Fruit fly (Drosophila melanogaster) whole organism, embryonic: ENCODE results near the gene Ilk.

Experiments used
- Adf1 ChIP-seq: fragments of 200-800 bp; sonication (Bioruptor generic); IDR thresholded peaks from 2 replicates; pipeline ENCODE4 v1.3.6; 2022; ENCODE audit warnings: missing biosample characterization, missing genetic modification characterization
- Atf3 ChIP-seq: fragments of 200-800 bp; sonication (Bioruptor generic); optimal IDR thresholded peaks from 3 replicates; lab custom pipeline; 2016; ENCODE audit warnings: missing biosample characterization, missing genetic modification characterization
- Atf6 ChIP-seq: fragments of 200-800 bp; sonication (Bioruptor generic); IDR thresholded peaks from 2 replicates; pipeline ENCODE4 v1.3.6; 2022; ENCODE audit warnings: missing biosample characterization, missing genetic modification characterization
- Awh ChIP-seq: fragments of 200-800 bp; sonication (Bioruptor generic); IDR thresholded peaks from 2 replicates; pipeline ENCODE4, ENCODE4 v1.3.6; 2022; ENCODE audit warnings: missing biosample characterization, missing genetic modification characterization
- Bgb ChIP-seq: fragments of 200-800 bp; sonication (Bioruptor generic); IDR thresholded peaks from 2 replicates; pipeline ENCODE4 v1.3.6; 2022; ENCODE audit warnings: missing biosample characterization, missing genetic modification characterization; ENCODE audit not compliant: partially characterized antibody
- CG10209 ChIP-seq: fragments of 200-800 bp; sonication (Bioruptor generic); optimal IDR thresholded peaks from 3 replicates; lab custom pipeline; 2017; ENCODE audit warnings: missing biosample characterization, mild to moderate bottlenecking, missing genetic modification characterization, missing genetic modification reagents
- CG1233 ChIP-seq: fragments of 200-800 bp; sonication (Bioruptor generic); optimal IDR thresholded peaks from 4 replicates; lab custom pipeline; 2018; ENCODE audit warnings: missing biosample characterization, mild to moderate bottlenecking, missing genetic modification characterization
- CG12769 ChIP-seq: fragments of 200-800 bp; sonication (Bioruptor generic); optimal IDR thresholded peaks from 2 replicates; lab custom pipeline; 2019; ENCODE audit warnings: missing biosample characterization, mild to moderate bottlenecking, missing genetic modification characterization, moderate library complexity
- CG13894 ChIP-seq: fragments of 200-800 bp; sonication (Bioruptor generic); optimal IDR thresholded peaks from 3 replicates; lab custom pipeline; 2018; ENCODE audit warnings: missing biosample characterization, mild to moderate bottlenecking, missing genetic modification characterization, moderate library complexity
- CG14014 ChIP-seq: fragments of 200-800 bp; sonication (Bioruptor generic); IDR thresholded peaks from 2 replicates; pipeline ENCODE4 v1.3.6; 2022; ENCODE audit warnings: missing biosample characterization, missing genetic modification characterization
- CG14667 ChIP-seq: fragments of 200-800 bp; sonication (Bioruptor generic); IDR thresholded peaks from 2 replicates; pipeline ENCODE4 v1.3.6; 2022; ENCODE audit warnings: missing biosample characterization, missing genetic modification characterization
- CG17568 ChIP-seq: fragments of 200-800 bp; sonication (Bioruptor generic); optimal IDR thresholded peaks from 2 replicates; lab custom pipeline; 2018; ENCODE audit warnings: missing biosample characterization, mild to moderate bottlenecking, missing genetic modification characterization, moderate library complexity
- CG18476 ChIP-seq: fragments of 200-800 bp; sonication (Bioruptor generic); optimal IDR thresholded peaks from 2 replicates; lab custom pipeline; 2016; ENCODE audit warnings: missing biosample characterization, mild to moderate bottlenecking, missing genetic modification characterization
- CG3838 ChIP-seq: fragments of 200-800 bp; sonication (Bioruptor generic); optimal IDR thresholded peaks from 3 replicates; lab custom pipeline; 2016; ENCODE audit warnings: missing biosample characterization, missing genetic modification characterization
- CG4404 ChIP-seq: fragments of 200-800 bp; sonication (Bioruptor generic); IDR thresholded peaks from 2 replicates; pipeline ENCODE4 v1.3.6; 2022; ENCODE audit warnings: missing biosample characterization, missing genetic modification characterization
- CG4854 ChIP-seq: fragments of 200-800 bp; sonication (Bioruptor generic); optimal IDR thresholded peaks from 2 replicates; lab custom pipeline; 2016; ENCODE audit warnings: missing biosample characterization, missing genetic modification characterization, inconsistent platforms
- CG7963 ChIP-seq: fragments of 200-800 bp; sonication (Bioruptor generic); IDR thresholded peaks from 3 replicates; pipeline ENCODE4 v1.3.6; 2022; ENCODE audit warnings: missing biosample characterization, missing genetic modification characterization; ENCODE audit not compliant: partially characterized antibody
- CG8290 ChIP-seq, 3 experiments: fragments of 200-800 bp; sonication (Bioruptor generic); optimal IDR thresholded peaks; 2 replicates each; lab custom pipeline; 2016 to 2019; ENCODE audit warnings: missing biosample characterization in 3 of 3, missing genetic modification characterization in 3 of 3, mild to moderate bottlenecking in 2 of 3, moderate library complexity in 1 of 3
- D ChIP-seq, 2 experiments: fragments of 200-800 bp in 1 of 2; fragments of >200 bp in 1 of 2; sonication (Bioruptor generic) in 1 of 2; optimal IDR thresholded peaks; 2 replicates in 1 of 2; 3 replicates in 1 of 2; lab custom pipeline; 2017; ENCODE audit warnings: mild to moderate bottlenecking in 1 of 2, missing biosample characterization in 1 of 2, missing genetic modification characterization in 1 of 2, missing genetic modification reagents in 1 of 2
- Dbx ChIP-seq: fragments of 200-800 bp; sonication (Bioruptor generic); IDR thresholded peaks from 3 replicates; pipeline ENCODE4 v1.3.6; 2022; ENCODE audit warnings: missing biosample characterization, missing genetic modification characterization
- Drgx ChIP-seq: fragments of 200-800 bp; sonication (Bioruptor generic); IDR thresholded peaks from 2 replicates; pipeline ENCODE4 v1.3.6; 2022; ENCODE audit warnings: missing biosample characterization, missing genetic modification characterization
- Eip74EF ChIP-seq, 2 experiments: fragments of 200-800 bp in 1 of 2; fragments of >200 bp in 1 of 2; sonication (Bioruptor generic) in 1 of 2; optimal IDR thresholded peaks; 2 replicates each; lab custom pipeline; 2017 to 2019; ENCODE audit warnings: missing biosample characterization in 2 of 2, missing genetic modification characterization in 2 of 2, mild to moderate bottlenecking in 1 of 2, moderate library complexity in 1 of 2
- Elba2 ChIP-seq: fragments of 200-800 bp; sonication (Bioruptor generic); optimal IDR thresholded peaks from 3 replicates; lab custom pipeline; 2016; ENCODE audit warnings: missing biosample characterization, missing genetic modification characterization
- Hr78 ChIP-seq, 2 experiments: fragments of 200-800 bp in 1 of 2; fragments of >200 bp in 1 of 2; sonication (Bioruptor generic) in 1 of 2; optimal IDR thresholded peaks; 2 replicates each; lab custom pipeline; 2017 to 2019; ENCODE audit warnings: missing biosample characterization in 2 of 2, missing genetic modification characterization in 2 of 2, mild to moderate bottlenecking in 1 of 2, moderate library complexity in 1 of 2
- Pdp1 ChIP-seq, 2 experiments: fragments of 200-800 bp; sonication (Bioruptor generic); optimal IDR thresholded peaks; 3 replicates each; lab custom pipeline; 2016; ENCODE audit warnings: missing biosample characterization in 2 of 2, missing genetic modification characterization in 2 of 2, mild to moderate bottlenecking in 1 of 2, moderate library complexity in 1 of 2
- amos ChIP-seq: fragments of 200-800 bp; sonication (Bioruptor generic); IDR thresholded peaks from 2 replicates; pipeline ENCODE4 v1.3.6; 2022; ENCODE audit warnings: missing biosample characterization, missing genetic modification characterization; ENCODE audit not compliant: partially characterized antibody
- chn ChIP-seq: fragments of 200-800 bp; sonication (Bioruptor generic); optimal IDR thresholded peaks from 2 replicates; lab custom pipeline; 2016; ENCODE audit warnings: missing biosample characterization, missing genetic modification characterization
- corto ChIP-seq: fragments of 200-800 bp; sonication (Bioruptor generic); optimal IDR thresholded peaks from 2 replicates; lab custom pipeline; 2016; ENCODE audit warnings: missing biosample characterization, mild to moderate bottlenecking, missing genetic modification characterization, moderate library complexity
- dimm ChIP-seq: fragments of 200-800 bp; sonication (Bioruptor generic); IDR thresholded peaks from 2 replicates; pipeline ENCODE4 v1.3.6; 2022; ENCODE audit warnings: missing biosample characterization, missing genetic modification characterization
- fd3F ChIP-seq: fragments of 200-800 bp; sonication (Bioruptor generic); optimal IDR thresholded peaks from 2 replicates; lab custom pipeline; 2018; ENCODE audit warnings: missing biosample characterization, mild to moderate bottlenecking, missing genetic modification characterization, moderate library complexity
- fd64A ChIP-seq: fragments of 200-800 bp; sonication (Bioruptor generic); optimal IDR thresholded peaks from 3 replicates; lab custom pipeline; 2018; ENCODE audit warnings: missing biosample characterization, mild to moderate bottlenecking, missing genetic modification characterization
- grn ChIP-seq: fragments of 200-800 bp; sonication (Bioruptor generic); optimal IDR thresholded peaks from 3 replicates; lab custom pipeline; 2017; ENCODE audit warnings: missing biosample characterization, missing genetic modification characterization
- knrl ChIP-seq: fragments of 200-800 bp; sonication (Bioruptor generic); IDR thresholded peaks from 3 replicates; pipeline ENCODE4 v1.3.6; 2022; ENCODE audit warnings: missing biosample characterization, missing genetic modification characterization; ENCODE audit not compliant: partially characterized antibody
- luna ChIP-seq: fragments of 200-800 bp; sonication (Bioruptor generic); optimal IDR thresholded peaks from 2 replicates; lab custom pipeline; 2016; ENCODE audit warnings: missing biosample characterization, missing genetic modification characterization
- otp ChIP-seq: fragments of 200-800 bp; sonication (Bioruptor generic); IDR thresholded peaks from 3 replicates; pipeline ENCODE4, ENCODE4 v1.3.6; 2022; ENCODE audit warnings: missing biosample characterization, missing genetic modification characterization
- p53 ChIP-seq: fragments of 200-800 bp; sonication (Bioruptor generic); optimal IDR thresholded peaks from 2 replicates; lab custom pipeline; 2016; ENCODE audit warnings: missing biosample characterization, missing genetic modification characterization
- pan ChIP-seq, 4 experiments: fragments of >200 bp in 3 of 4; fragments of 200-800 bp in 1 of 4; sonication (Bioruptor generic) in 1 of 4; optimal IDR thresholded peaks in 3 of 4; IDR thresholded peaks in 1 of 4; 2 replicates each; pipeline versions ENCODE4 v1.3.6 to Lab custom; 2017 to 2022; ENCODE audit warnings: missing biosample characterization in 2 of 4, missing genetic modification characterization in 2 of 4, mixed read lengths in 1 of 4
- ranshi ChIP-seq: fragments of 200-800 bp; sonication (Bioruptor generic); IDR thresholded peaks from 2 replicates; pipeline ENCODE4 v1.3.6; 2022; ENCODE audit warnings: missing biosample characterization, missing genetic modification characterization
- run ChIP-seq: fragments of 200-800 bp; sonication (Bioruptor generic); optimal IDR thresholded peaks from 3 replicates; lab custom pipeline; 2018; ENCODE audit warnings: missing biosample characterization, mild to moderate bottlenecking, missing genetic modification characterization
- sens-2 ChIP-seq: fragments of 200-800 bp; sonication (Bioruptor generic); IDR thresholded peaks from 2 replicates; pipeline ENCODE4 v1.3.6; 2022; ENCODE audit warnings: missing biosample characterization, missing genetic modification characterization
- seq ChIP-seq: fragments of 200-800 bp; sonication (Bioruptor generic); IDR thresholded peaks from 2 replicates; pipeline ENCODE4 v1.3.6; 2022; ENCODE audit warnings: missing biosample characterization, missing genetic modification characterization
- so ChIP-seq: fragments of 200-800 bp; sonication (Bioruptor generic); IDR thresholded peaks from 3 replicates; pipeline ENCODE4 v1.3.6; 2022; ENCODE audit warnings: missing biosample characterization, missing genetic modification characterization
- ssp ChIP-seq: fragments of 200-800 bp; sonication (Bioruptor generic); IDR thresholded peaks from 2 replicates; pipeline ENCODE4 v1.3.6; 2022; ENCODE audit warnings: missing biosample characterization, missing genetic modification characterization
- stwl ChIP-seq: fragments of 200-800 bp; sonication (Bioruptor generic); optimal IDR thresholded peaks from 3 replicates; lab custom pipeline; 2018; ENCODE audit warnings: missing biosample characterization, mild to moderate bottlenecking, missing genetic modification characterization, moderate library complexity
- sug ChIP-seq: fragments of 200-800 bp; optimal IDR thresholded peaks from 2 replicates; lab custom pipeline; 2019; ENCODE audit warnings: missing biosample characterization, mild to moderate bottlenecking, missing genetic modification characterization, moderate library complexity
- vnd ChIP-seq: fragments of 200-800 bp; sonication (Bioruptor generic); IDR thresholded peaks from 3 replicates; pipeline ENCODE4 v1.3.6; 2022; ENCODE audit warnings: missing biosample characterization, missing genetic modification characterization; ENCODE audit not compliant: partially characterized antibody
- z ChIP-seq: fragments of 200-800 bp; sonication (Bioruptor generic); IDR thresholded peaks from 3 replicates; pipeline ENCODE4 v1.3.6; 2022; ENCODE audit warnings: missing biosample characterization, missing genetic modification characterization

Ilk gene

DNA sequence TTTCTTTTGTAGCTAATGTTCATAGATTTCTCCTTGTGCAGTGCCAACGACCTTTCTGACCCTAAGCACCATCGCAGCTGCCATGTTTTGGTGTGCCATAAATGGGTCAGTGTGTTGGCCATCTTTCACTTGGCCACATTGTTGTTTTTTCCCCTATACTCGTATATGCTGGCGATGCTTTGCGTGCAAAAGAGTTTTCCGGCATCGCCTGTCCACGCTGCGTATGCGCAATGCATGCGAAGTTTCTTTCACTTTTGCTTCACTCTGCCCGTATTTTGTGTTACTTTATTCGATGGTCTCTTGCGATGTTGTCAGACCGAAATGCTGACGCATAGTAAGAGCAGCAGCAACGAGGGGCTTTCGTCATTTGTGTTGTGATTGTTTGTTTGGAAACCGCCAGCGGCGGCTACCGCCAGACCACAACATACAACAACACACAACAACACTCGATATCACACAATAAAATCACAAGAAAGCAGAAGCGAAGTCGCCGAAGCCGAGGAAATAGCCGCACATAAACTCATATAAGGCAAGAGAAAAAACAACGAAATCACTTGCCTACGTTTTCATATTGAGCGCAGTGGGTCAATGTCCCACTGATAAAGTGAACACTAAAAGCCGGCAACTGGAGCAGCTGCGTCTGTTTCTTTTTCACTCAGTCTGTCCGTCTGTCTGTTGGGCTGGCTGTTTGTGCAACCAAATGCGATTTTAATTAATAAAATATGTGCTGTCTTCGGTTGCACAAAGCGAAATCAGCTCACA, 44.9 kb downstream of the Ilk start (continued):
- peak in 1 of 2 experiments; percentile 63 for TF ChIP-seq Hr78 (GFP tag; optimal IDR thresholded peaks at IDR 0.05; lab: Kevin White, UChicago)
- no peak for TF ChIP-seq Atf3 (GFP tag; lab: Kevin White, UChicago)
- no peak for TF ChIP-seq CG13894 (tag; lab: Kevin White, UChicago)
- TF ChIP-seq CG17568: no peak
- no peak for TF ChIP-seq Elba2
- TF ChIP-seq sens-2 (GFP tag; lab: Robert Waterston, UW): 0 out of 2 replicates have a peak, but pooled peaks have one; percentile 23
- no peak for TF ChIP-seq Drgx (GFP tag; lab: Robert Waterston, UW)
- TF ChIP-seq ranshi (GFP tag; lab: Robert Waterston, UW): 0 out of 2 replicates have a peak, but pooled peaks have one; percentile 23
- 0 out of 2 replicates have a peak, but pooled peaks have one; percentile 18 for TF ChIP-seq seq
- TF ChIP-seq CG4404 (GFP tag; lab: Robert Waterston, UW): no peak
- TF ChIP-seq CG14014 (GFP tag; lab: Robert Waterston, UW): no peak
- TF ChIP-seq so (GFP tag; lab: Robert Waterston, UW): 0 out of 3 replicates have a peak, but pooled peaks have one; percentile 6
- no peak for TF ChIP-seq CG1233 (GFP tag; lab: Kevin White, UChicago)
- no peak for TF ChIP-seq knrl (GFP tag; lab: Robert Waterston, UW)
- TF ChIP-seq Adf1 (GFP tag; lab: Robert Waterston, UW): peak; percentile 23; the same call in 1 of the 2 replicates
- peak; percentile 80 for TF ChIP-seq Awh (GFP tag; lab: Robert Waterston, UW)
- TF ChIP-seq ssp: no peak
- 0 out of 3 replicates have a peak, but pooled peaks have one; percentile 36 for TF ChIP-seq z (GFP tag; lab: Robert Waterston, UW)
- peak; percentile 1 for TF ChIP-seq CG12769 (tag; lab: Kevin White, UChicago)
- no peak for TF ChIP-seq p53 (GFP tag; lab: Kevin White, UChicago)
- no peak for TF ChIP-seq CG10209 (GFP tag; lab: Kevin White, UChicago)
- TF ChIP-seq grn: peak; percentile 57
- no peak for TF ChIP-seq luna (GFP tag; lab: Kevin White, UChicago)
- TF ChIP-seq fd64A (GFP tag; lab: Kevin White, UChicago): no peak
- TF ChIP-seq fd3F (GFP tag; lab: Kevin White, UChicago): no peak
- TF ChIP-seq otp (GFP tag; lab: Robert Waterston, UW): no peak
- TF ChIP-seq CG4854 (GFP tag; lab: Kevin White, UChicago): no peak
- TF ChIP-seq Eip74EF (GFP tag; optimal IDR thresholded peaks at IDR 0.05; lab: Kevin White, UChicago): peak in 1 of 2 experiments; percentile 55
- TF ChIP-seq CG3838 (GFP tag; lab: Kevin White, UChicago): peak; percentile 29
- no peak for TF ChIP-seq Bgb (GFP tag; lab: Robert Waterston, UW)
- TF ChIP-seq chn: no peak
- TF ChIP-seq Pdp1 (GFP tag; optimal IDR thresholded peaks at IDR 0.05; lab: Kevin White, UChicago): peak in 1 of 2 experiments; percentile 39

DNA sequence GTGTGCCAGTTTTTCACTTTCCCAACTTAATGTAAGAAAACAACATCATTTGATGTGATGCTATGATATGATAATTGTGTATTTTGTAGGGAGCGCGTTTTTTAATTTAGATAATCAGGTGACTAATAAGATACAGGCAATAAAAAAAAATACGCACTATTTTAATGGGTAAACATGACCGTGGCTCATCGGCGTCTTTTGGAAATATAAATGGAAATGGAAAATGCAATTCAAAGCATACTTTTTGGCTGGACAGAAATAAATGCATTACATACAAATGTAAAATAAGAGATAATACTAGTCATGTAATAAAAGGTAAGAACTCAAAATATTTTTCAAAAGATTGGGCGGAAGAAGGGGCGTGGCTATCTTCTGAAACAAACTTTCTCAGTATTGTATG, 45.7 kb downstream of the Ilk start:
- TF ChIP-seq run (tag; lab: Kevin White, UChicago) (no peak), Atf6 (GFP tag; lab: Robert Waterston, UW) (no peak), Dbx (GFP tag; lab: Robert Waterston, UW) (0 out of 3 replicates have a peak, but pooled peaks have one; percentile 7), CG8290 (GFP tag; optimal IDR thresholded peaks at IDR 0.05; lab: Kevin White, UChicago) (no peak), CG8290 (tag; optimal IDR thresholded peaks at IDR 0.05; lab: Kevin White, UChicago) (no peak), Bgb (GFP tag; lab: Robert Waterston, UW) (peak; percentile 45), CG14667 (GFP tag; lab: Robert Waterston, UW) (no peak), vnd (GFP tag; lab: Robert Waterston, UW) (no peak), pan (optimal IDR thresholded peaks at IDR 0.05; lab: Kevin White, UChicago) (no peak), pan (GFP tag; optimal IDR thresholded peaks at IDR 0.05 in 1 of 2, IDR thresholded peaks at IDR 0.05 in 1 of 2) (no peak), amos (GFP tag; lab: Robert Waterston, UW) (peak; percentile 38; the same call in 1 of the 2 replicates), dimm (GFP tag; lab: Robert Waterston, UW) (no peak), corto (GFP tag; lab: Kevin White, UChicago) (no peak), CG7963 (GFP tag; lab: Robert Waterston, UW) (no peak), sug (tag; lab: Kevin White, UChicago) (no peak), CG18476 (GFP tag; lab: Kevin White, UChicago) (no peak), D (optimal IDR thresholded peaks at IDR 0.05; lab: Kevin White, UChicago) (no peak), D (GFP tag; optimal IDR thresholded peaks at IDR 0.05; lab: Kevin White, UChicago) (no peak), stwl (tag; lab: Kevin White, UChicago) (peak; percentile 21)
